Fruit fly (Drosophila melanogaster) whole organism, embryonic: Measurements from ENCODE around the gene CG40198.

Experiments
- Antp ChIP-seq: fragments of 200-800 bp; sonication (Bioruptor generic); optimal IDR thresholded peaks from 3 replicates; lab custom pipeline; 2016; ENCODE audit warnings: missing biosample characterization, missing genetic modification characterization
- Asciz ChIP-seq: fragments of 200-800 bp; sonication (Bioruptor generic); optimal IDR thresholded peaks from 2 replicates; lab custom pipeline; 2017; ENCODE audit warnings: missing biosample characterization, mild to moderate bottlenecking, missing genetic modification characterization, missing genetic modification reagents
- Awh ChIP-seq: fragments of 200-800 bp; sonication (Bioruptor generic); IDR thresholded peaks from 2 replicates; pipeline ENCODE4, ENCODE4 v1.3.6; 2022; ENCODE audit warnings: missing biosample characterization, missing genetic modification characterization
- B-H1 ChIP-seq: fragments of 200-800 bp; sonication (Bioruptor generic); IDR thresholded peaks from 3 replicates; pipeline ENCODE4 v1.3.6; 2022; ENCODE audit warnings: missing biosample characterization, missing genetic modification characterization
- Bgb ChIP-seq: fragments of 200-800 bp; sonication (Bioruptor generic); IDR thresholded peaks from 2 replicates; pipeline ENCODE4 v1.3.6; 2022; ENCODE audit warnings: missing biosample characterization, missing genetic modification characterization; ENCODE audit not compliant: partially characterized antibody
- Blimp-1 ChIP-seq: fragments of 200-800 bp; sonication (Bioruptor generic); optimal IDR thresholded peaks from 3 replicates; lab custom pipeline; 2018; ENCODE audit warnings: missing biosample characterization, missing genetic modification characterization, mild to moderate bottlenecking, moderate library complexity, missing genetic modification reagents
- CG10431 ChIP-seq: fragments of 200-800 bp; sonication (Bioruptor generic); optimal IDR thresholded peaks from 3 replicates; lab custom pipeline; 2018; ENCODE audit warnings: missing biosample characterization, mild to moderate bottlenecking, missing genetic modification characterization
- CG10565 ChIP-seq: fragments of 200-800 bp; sonication (Bioruptor generic); optimal IDR thresholded peaks from 3 replicates; lab custom pipeline; 2016; ENCODE audit warnings: missing biosample characterization, mild to moderate bottlenecking, missing genetic modification characterization
- CG12071 ChIP-seq: fragments of 200-800 bp; sonication (Bioruptor generic); optimal IDR thresholded peaks from 3 replicates; lab custom pipeline; 2018; ENCODE audit warnings: missing biosample characterization, mild to moderate bottlenecking, missing genetic modification characterization
- CG1602 ChIP-seq: fragments of 200-800 bp; sonication (Bioruptor generic); optimal IDR thresholded peaks from 3 replicates; lab custom pipeline; 2016; ENCODE audit warnings: missing biosample characterization, missing genetic modification characterization
- CG18011 ChIP-seq: fragments of 200-800 bp; sonication (Bioruptor generic); optimal IDR thresholded peaks from 2 replicates; lab custom pipeline; 2017; ENCODE audit warnings: missing biosample characterization, missing genetic modification characterization, mild to moderate bottlenecking, moderate library complexity, missing genotype
- CG2116 ChIP-seq: fragments of 200-800 bp; sonication (Bioruptor generic); optimal IDR thresholded peaks from 3 replicates; lab custom pipeline; 2018; ENCODE audit warnings: missing biosample characterization, mild to moderate bottlenecking, missing genetic modification characterization
- CG33213 ChIP-seq: fragments of 200-800 bp; sonication (Bioruptor generic); optimal IDR thresholded peaks from 3 replicates; lab custom pipeline; 2016; ENCODE audit warnings: missing biosample characterization, missing genetic modification characterization
- CG7271 ChIP-seq: fragments of 200-800 bp; sonication (Bioruptor generic); optimal IDR thresholded peaks from 2 replicates; lab custom pipeline; 2018; ENCODE audit warnings: missing biosample characterization, mild to moderate bottlenecking, missing genetic modification characterization, moderate library complexity
- CG7839 ChIP-seq: fragments of 200-800 bp; sonication (Bioruptor generic); optimal IDR thresholded peaks from 3 replicates; lab custom pipeline; 2018; ENCODE audit warnings: missing biosample characterization, mild to moderate bottlenecking, missing genetic modification characterization, moderate library complexity
- CG7963 ChIP-seq: fragments of 200-800 bp; sonication (Bioruptor generic); IDR thresholded peaks from 3 replicates; pipeline ENCODE4 v1.3.6; 2022; ENCODE audit warnings: missing biosample characterization, missing genetic modification characterization; ENCODE audit not compliant: partially characterized antibody
- CG8924 ChIP-seq: fragments of 200-800 bp; optimal IDR thresholded peaks from 3 replicates; lab custom pipeline; 2019; ENCODE audit warnings: missing biosample characterization, mild to moderate bottlenecking, missing genetic modification characterization, moderate library complexity
- CG9437 ChIP-seq: fragments of 200-800 bp; sonication (Bioruptor generic); optimal IDR thresholded peaks from 2 replicates; lab custom pipeline; 2018; ENCODE audit warnings: missing biosample characterization, mild to moderate bottlenecking, missing genetic modification characterization
- CHES-1-like ChIP-seq: fragments of 200-800 bp; sonication (Bioruptor generic); optimal IDR thresholded peaks from 2 replicates; lab custom pipeline; 2016; ENCODE audit warnings: missing biosample characterization, missing genetic modification characterization
- CoRest ChIP-seq: fragments of 200-800 bp; sonication (Bioruptor generic); optimal IDR thresholded peaks from 3 replicates; lab custom pipeline; 2018; ENCODE audit warnings: missing biosample characterization, mild to moderate bottlenecking, missing genetic modification characterization, moderate library complexity
- Dbx ChIP-seq: fragments of 200-800 bp; sonication (Bioruptor generic); IDR thresholded peaks from 3 replicates; pipeline ENCODE4 v1.3.6; 2022; ENCODE audit warnings: missing biosample characterization, missing genetic modification characterization
- Deaf1 ChIP-seq: fragments of 200-800 bp; optimal IDR thresholded peaks from 3 replicates; lab custom pipeline; 2019; ENCODE audit warnings: missing biosample characterization, mild to moderate bottlenecking, missing genetic modification characterization, moderate library complexity
- Dip3 ChIP-seq: fragments of 200-800 bp; sonication (Bioruptor generic); optimal IDR thresholded peaks from 3 replicates; lab custom pipeline; 2016; ENCODE audit warnings: missing biosample characterization, missing genetic modification characterization
- Fer1 ChIP-seq: fragments of 200-800 bp; sonication (Bioruptor generic); optimal IDR thresholded peaks from 2 replicates; lab custom pipeline; 2017; ENCODE audit warnings: missing biosample characterization, mild to moderate bottlenecking, missing genetic modification characterization
- Hmx ChIP-seq: fragments of 200-800 bp; sonication (Bioruptor generic); optimal IDR thresholded peaks from 2 replicates; lab custom pipeline; 2016; ENCODE audit warnings: missing biosample characterization, missing genetic modification characterization
- Med ChIP-seq: fragments of 200-800 bp; sonication (Bioruptor generic); peaks from one replicate; lab custom pipeline; 2016; ENCODE audit warnings: missing biosample characterization, missing genetic modification characterization, mild to moderate bottlenecking, inconsistent platforms, moderate library complexity
- Mes4 ChIP-seq: fragments of 200-800 bp; sonication (Bioruptor generic); optimal IDR thresholded peaks from 2 replicates; lab custom pipeline; 2016; ENCODE audit warnings: missing biosample characterization, missing genetic modification characterization
- Nf-YA ChIP-seq: fragments of 200-800 bp; sonication (Bioruptor generic); IDR thresholded peaks from 2 replicates; pipeline ENCODE4 v1.3.6; 2022; ENCODE audit warnings: missing biosample characterization, missing genetic modification characterization
- Nf-YB ChIP-seq: fragments of 200-800 bp; sonication (Bioruptor generic); optimal IDR thresholded peaks from 3 replicates; lab custom pipeline; 2019; ENCODE audit warnings: missing biosample characterization, mild to moderate bottlenecking, missing genetic modification characterization, moderate library complexity
- Sox100B ChIP-seq: fragments of 200-800 bp; sonication (Bioruptor generic); optimal IDR thresholded peaks from 3 replicates; lab custom pipeline; 2018; ENCODE audit warnings: missing biosample characterization, mild to moderate bottlenecking, missing genetic modification characterization
- Taf1 ChIP-seq: fragments of 200-800 bp; sonication (Bioruptor generic); IDR thresholded peaks from 2 replicates; pipeline ENCODE4 v1.3.6; 2022; ENCODE audit warnings: missing biosample characterization, missing genetic modification characterization
- Tbp ChIP-seq: fragments of >200 bp; optimal IDR thresholded peaks from 2 replicates; lab custom pipeline; 2018; ENCODE audit warnings: missing biosample characterization, missing genetic modification characterization
- abd-A ChIP-seq: fragments of 200-800 bp; sonication (Bioruptor generic); optimal IDR thresholded peaks from 3 replicates; lab custom pipeline; 2019; ENCODE audit warnings: missing biosample characterization, mild to moderate bottlenecking, missing genetic modification characterization, moderate library complexity
- ato ChIP-seq: fragments of 200-800 bp; sonication (Bioruptor generic); IDR thresholded peaks from 2 replicates; pipeline ENCODE4 v1.3.6; 2022; ENCODE audit warnings: missing biosample characterization, missing genetic modification characterization; ENCODE audit not compliant: partially characterized antibody
- corto ChIP-seq: fragments of 200-800 bp; sonication (Bioruptor generic); optimal IDR thresholded peaks from 2 replicates; lab custom pipeline; 2016; ENCODE audit warnings: missing biosample characterization, mild to moderate bottlenecking, missing genetic modification characterization, moderate library complexity
- crp ChIP-seq, 2 experiments: fragments of 200-800 bp; sonication (Bioruptor generic); optimal IDR thresholded peaks; 2 replicates in 1 of 2; 3 replicates in 1 of 2; lab custom pipeline; 2017; ENCODE audit warnings: missing biosample characterization in 2 of 2, missing genetic modification characterization in 2 of 2, mild to moderate bottlenecking in 1 of 2, moderate library complexity in 1 of 2
- fd102C ChIP-seq: fragments of 200-800 bp; sonication (Bioruptor generic); optimal IDR thresholded peaks from 2 replicates; lab custom pipeline; 2018; ENCODE audit warnings: missing biosample characterization, mild to moderate bottlenecking, missing genetic modification characterization, moderate library complexity
- fd3F ChIP-seq: fragments of 200-800 bp; sonication (Bioruptor generic); optimal IDR thresholded peaks from 2 replicates; lab custom pipeline; 2018; ENCODE audit warnings: missing biosample characterization, mild to moderate bottlenecking, missing genetic modification characterization, moderate library complexity
- ham ChIP-seq: fragments of 200-800 bp; sonication (Bioruptor generic); IDR thresholded peaks from 2 replicates; pipeline ENCODE4 v1.3.6; 2022; ENCODE audit warnings: missing biosample characterization, missing genetic modification characterization
- jumu ChIP-seq: fragments of 200-800 bp; sonication (Bioruptor generic); optimal IDR thresholded peaks from 3 replicates; lab custom pipeline; 2016; ENCODE audit warnings: missing biosample characterization, missing genetic modification characterization
- maf-S ChIP-seq: fragments of 200-800 bp; sonication (Bioruptor generic); optimal IDR thresholded peaks from 2 replicates; lab custom pipeline; 2016; ENCODE audit warnings: missing biosample characterization, missing genetic modification characterization
- mld ChIP-seq: fragments of 200-800 bp; sonication (Bioruptor generic); IDR thresholded peaks from 3 replicates; pipeline ENCODE4 v1.3.6; 2022; ENCODE audit warnings: missing biosample characterization, missing genetic modification characterization; ENCODE audit not compliant: partially characterized antibody
- nerfin-1 ChIP-seq: fragments of 200-800 bp; sonication (Bioruptor generic); optimal IDR thresholded peaks from 3 replicates; lab custom pipeline; 2019; ENCODE audit warnings: missing biosample characterization, mild to moderate bottlenecking, missing genetic modification characterization, moderate library complexity
- psq ChIP-seq: fragments of 200-800 bp; sonication (Bioruptor generic); optimal IDR thresholded peaks from 2 replicates; lab custom pipeline; 2017; ENCODE audit warnings: missing biosample characterization, missing genetic modification characterization
- ro ChIP-seq: fragments of 200-800 bp; sonication (Bioruptor generic); IDR thresholded peaks from 2 replicates; pipeline ENCODE4 v1.3.6; 2022; ENCODE audit warnings: missing biosample characterization, missing genetic modification characterization
- sens ChIP-seq: fragments of 200-800 bp; sonication (Bioruptor generic); peaks from one replicate; lab custom pipeline; 2016; ENCODE audit warnings: missing biosample characterization, missing genetic modification characterization
- slou ChIP-seq: fragments of 200-800 bp; sonication (Bioruptor generic); optimal IDR thresholded peaks from 3 replicates; lab custom pipeline; 2016; ENCODE audit warnings: missing biosample characterization, missing genetic modification characterization
- stwl ChIP-seq: fragments of 200-800 bp; sonication (Bioruptor generic); optimal IDR thresholded peaks from 3 replicates; lab custom pipeline; 2018; ENCODE audit warnings: missing biosample characterization, mild to moderate bottlenecking, missing genetic modification characterization, moderate library complexity
- toy ChIP-seq: fragments of 200-800 bp; sonication (Bioruptor generic); IDR thresholded peaks from 2 replicates; pipeline ENCODE4 v1.3.6; 2022; ENCODE audit warnings: missing biosample characterization, missing genetic modification characterization
- ttk ChIP-seq: fragments of 200-800 bp; sonication (Bioruptor generic); IDR thresholded peaks from 2 replicates; pipeline ENCODE4 v2.1.2; 2022; ENCODE audit warnings: missing biosample characterization, missing genetic modification characterization
- twi ChIP-seq: fragments of 200-800 bp; optimal IDR thresholded peaks from 2 replicates; lab custom pipeline; 2019; ENCODE audit warnings: missing biosample characterization, mild to moderate bottlenecking, missing genetic modification characterization, moderate library complexity

CG40198 gene

dm6 chr3R:4197055-4197454 is 35.0 kb upstream of the CG40198 start, which contains the start of gene beta-Man (continued):
- TF ChIP-seq CG7839 (tag; lab: Kevin White, UChicago) (no peak), CG1602 (no peak), jumu (no peak), mld (GFP tag; lab: Robert Waterston, UW) (peak; percentile 52; the same call in 1 of the 3 replicates), ato (GFP tag; lab: Robert Waterston, UW) (0 out of 2 replicates have a peak, but pooled peaks have one; percentile 44), CG2116 (peak; percentile 12), ttk (GFP tag; lab: Robert Waterston, UW) (no peak), nerfin-1 (no peak), fd102C (no peak), CG7963 (GFP tag; lab: Robert Waterston, UW) (peak; percentile 55; the same call in 2 of the 3 replicates), crp (GFP tag; optimal IDR thresholded peaks at IDR 0.05; lab: Kevin White, UChicago) (peak; percentile 53 to 92), maf-S (no peak), Bgb (GFP tag; lab: Robert Waterston, UW) (peak; percentile 61; the same call in 1 of the 2 replicates), ro (GFP tag; lab: Robert Waterston, UW) (no peak), CoRest (tag; lab: Kevin White, UChicago) (no peak), sens (peak; percentile 69), Mes4 (GFP tag; lab: Kevin White, UChicago) (no peak), psq (GFP tag; lab: Kevin White, UChicago) (no peak), CG10431 (GFP tag; lab: Kevin White, UChicago) (no peak), CG9437 (GFP tag; lab: Kevin White, UChicago) (peak; percentile 98), Nf-YA (GFP tag; lab: Robert Waterston, UW) (no peak), Dbx (GFP tag; lab: Robert Waterston, UW) (no peak), ham (GFP tag; lab: Robert Waterston, UW) (no peak), Deaf1 (tag; lab: Kevin White, UChicago) (peak; percentile 97), CG7271 (tag; lab: Kevin White, UChicago) (no peak), Nf-YB (GFP tag; lab: Kevin White, UChicago) (no peak), toy (no peak), abd-A (tag; lab: Kevin White, UChicago) (no peak), CG12071 (no peak), stwl (tag; lab: Kevin White, UChicago) (peak; percentile 76), CG10565 (GFP tag; lab: Kevin White, UChicago) (no peak), Asciz (GFP tag; lab: Kevin White, UChicago) (no peak), Hmx (GFP tag; lab: Kevin White, UChicago) (no peak), CG18011 (peak; percentile 94), twi (tag; lab: Kevin White, UChicago) (no peak), B-H1 (GFP tag; lab: Robert Waterston, UW) (no peak), Tbp (GFP tag; lab: Kevin White, UChicago) (no peak), Sox100B (GFP tag; lab: Kevin White, UChicago) (no peak), CHES-1-like (GFP tag; lab: Kevin White, UChicago) (no peak), Dip3 (no peak), CG8924 (tag; lab: Kevin White, UChicago) (no peak), Taf1 (GFP tag; lab: Robert Waterston, UW) (no peak), Blimp-1 (GFP tag; lab: Kevin White, UChicago) (peak; percentile 75), CG33213 (GFP tag; lab: Kevin White, UChicago) (peak; percentile 76), slou (GFP tag; lab: Kevin White, UChicago) (no peak), corto (GFP tag; lab: Kevin White, UChicago) (no peak), Antp (GFP tag; lab: Kevin White, UChicago) (no peak), Awh (GFP tag; lab: Robert Waterston, UW) (no peak), Fer1 (GFP tag; lab: Kevin White, UChicago) (no peak), Med (GFP tag; lab: Kevin White, UChicago) (peak; percentile 29), fd3F (GFP tag; lab: Kevin White, UChicago) (no peak)
